Worm (Caenorhabditis elegans): ENCODE results near the gene famh-161.

DNA sequence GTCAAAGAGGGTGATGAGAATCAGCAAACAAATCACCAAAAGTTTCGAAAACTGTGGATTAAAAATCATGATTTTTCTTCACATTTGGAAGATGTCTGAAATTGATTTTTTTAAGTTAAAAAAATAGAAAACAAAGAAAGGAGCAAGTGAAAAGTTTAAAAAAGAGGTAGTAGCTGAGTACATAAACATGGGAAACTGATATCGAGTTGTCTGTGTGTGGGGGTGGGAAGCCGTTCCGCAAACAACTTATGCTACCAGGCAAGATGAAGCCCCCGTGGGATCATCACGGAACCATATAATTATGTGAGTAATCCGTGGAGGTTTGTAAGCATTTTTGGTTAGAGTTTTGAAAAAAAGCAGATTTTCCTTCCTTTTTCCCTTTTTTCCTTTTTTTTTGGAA is 17.1 kb upstream of the famh-161 start, which contains the start of gene Y38H6C.20:
- TF ChIP-seq nhr-11 (tag; optimal IDR thresholded peaks at IDR 0.05) (no peak), fkh-10 (GFP tag; optimal IDR thresholded peaks at IDR 0.05) (no peak), elt-2 (tag; optimal IDR thresholded peaks at IDR 0.05) (no peak), ceh-2 (tag; optimal IDR thresholded peaks at IDR 0.05) (no peak), gmeb-2 (tag; optimal IDR thresholded peaks at IDR 0.05) (no peak), ttx-3 (tag; optimal IDR thresholded peaks at IDR 0.05) (no peak), ceh-9 (tag; optimal IDR thresholded peaks at IDR 0.05) (no peak), pqm-1 (tag; optimal IDR thresholded peaks at IDR 0.05) (no peak), K02D7.2 (tag; optimal IDR thresholded peaks at IDR 0.05) (no peak), C08G9.2 (tag; optimal IDR thresholded peaks at IDR 0.05) (no peak), pha-4 (tag; optimal IDR thresholded peaks at IDR 0.05) (no peak), sox-2 (GFP tag; IDR thresholded peaks at IDR 0.05) (no peak), unc-55 (GFP tag; optimal IDR thresholded peaks at IDR 0.05) (no peak), ama-1 (optimal IDR thresholded peaks at IDR 0.05) (no peak)

Data from whole organism, late embryonic.